Fruit fly (Drosophila melanogaster): ENCODE results near the gene CG31251.
A peak's percentile ranks its signal among the peaks of the same experiment; 100 is the strongest.

Gene CG31251

dm6 chr3R:17700488-17701130 lies 15.9 kb upstream of the CG31251 start (continued):
- TF ChIP-seq CG11504 (tag; optimal IDR thresholded peaks at IDR 0.05) (peak; percentile 98), CG8478 (optimal IDR thresholded peaks at IDR 0.05) (no peak), CG6765 (GFP tag; optimal IDR thresholded peaks at IDR 0.05) (peak; percentile 99), CG11723 (GFP tag; optimal IDR thresholded peaks at IDR 0.05) (peak; percentile 96), ewg (GFP tag; optimal IDR thresholded peaks at IDR 0.05) (peak; percentile 94), kah (GFP tag; optimal IDR thresholded peaks at IDR 0.05) (peak; percentile 96), Sox102F (GFP tag; optimal IDR thresholded peaks at IDR 0.05) (peak; percentile 99), ab (GFP tag; optimal IDR thresholded peaks at IDR 0.05) (peak; percentile 43), CG11695 (GFP tag; IDR thresholded peaks at IDR 0.05) (peak; percentile 99), CrebB (tag; optimal IDR thresholded peaks at IDR 0.05) (peak; percentile 96), CG14441 (GFP tag; IDR thresholded peaks at IDR 0.05) (peak; percentile 98), GATAe (GFP tag; conservative IDR thresholded peaks at IDR 0.05) (peak; percentile 92), bowl (GFP tag; IDR thresholded peaks at IDR 0.05) (peak; percentile 97), oc (tag; optimal IDR thresholded peaks at IDR 0.05) (peak; percentile 98), CG15514 (GFP tag; optimal IDR thresholded peaks at IDR 0.05) (peak; percentile 94), hbn (GFP tag; IDR thresholded peaks at IDR 0.05; ENCODE audit: partially characterized antibody) (no peak; the same call in 1 of the 2 replicates), rib (GFP tag; IDR thresholded peaks at IDR 0.05) (peak; percentile 88), stwl (tag; optimal IDR thresholded peaks at IDR 0.05) (no peak), pros (GFP tag; optimal IDR thresholded peaks at IDR 0.05) (peak; percentile 97), CG34422 (GFP tag; IDR thresholded peaks at IDR 0.05) (peak; percentile 98), cwo (GFP tag; optimal IDR thresholded peaks at IDR 0.05) (peak; percentile 98), CG10462 (GFP tag; optimal IDR thresholded peaks at IDR 0.05) (peak; percentile 92), Dad (GFP tag; optimal IDR thresholded peaks at IDR 0.05) (peak; percentile 53), sens-2 (GFP tag; IDR thresholded peaks at IDR 0.05) (peak; percentile 91), crc (GFP tag; optimal IDR thresholded peaks at IDR 0.05) (peak; percentile 73), B-H2 (GFP tag; optimal IDR thresholded peaks at IDR 0.05) (peak; percentile 99), CG1024 (GFP tag; IDR thresholded peaks at IDR 0.05) (peak; percentile 85), CG14965 (GFP tag; optimal IDR thresholded peaks at IDR 0.05; ENCODE audit: borderline replicate concordance) (no peak), tna (GFP tag; IDR thresholded peaks at IDR 0.05; ENCODE audit: partially characterized antibody) (peak; percentile 28; the same call in 1 of the 2 replicates), crol (GFP tag; IDR thresholded peaks at IDR 0.05) (peak; percentile 99), Nf-YA (GFP tag; IDR thresholded peaks at IDR 0.05) (peak; percentile 95), emc (GFP tag; optimal IDR thresholded peaks at IDR 0.05) (peak; percentile 42), CG10267 (tag; optimal IDR thresholded peaks at IDR 0.05) (peak; percentile 97), Dp (GFP tag; optimal IDR thresholded peaks at IDR 0.05) (peak; percentile 26), Jarid2 (GFP tag; optimal IDR thresholded peaks at IDR 0.05) (peak; percentile 90), CG7556 (GFP tag; optimal IDR thresholded peaks at IDR 0.05) (peak; percentile 100), CG11456 (GFP tag; IDR thresholded peaks at IDR 0.05) (peak; percentile 96), CG6854 (GFP tag; optimal IDR thresholded peaks at IDR 0.05) (peak; percentile 98), Poxn (GFP tag; IDR thresholded peaks at IDR 0.05) (peak; percentile 93), Doc3 (GFP tag; IDR thresholded peaks at IDR 0.05; ENCODE audit: partially characterized antibody) (no peak), pum (GFP tag; optimal IDR thresholded peaks at IDR 0.05) (peak; percentile 63), D19B (GFP tag; optimal IDR thresholded peaks at IDR 0.05) (peak; percentile 96), lab (GFP tag; optimal IDR thresholded peaks at IDR 0.05) (peak; percentile 99), CG18011 (GFP tag; optimal IDR thresholded peaks at IDR 0.05) (peak; percentile 88), CG15269 (tag; optimal IDR thresholded peaks at IDR 0.05) (peak; percentile 99), Oli (tag; optimal IDR thresholded peaks at IDR 0.05) (peak; percentile 99), CG2889 (GFP tag; IDR thresholded peaks at IDR 0.05) (peak; percentile 97), Dbx (GFP tag; IDR thresholded peaks at IDR 0.05) (peak; percentile 99), ato (GFP tag; IDR thresholded peaks at IDR 0.05; ENCODE audit: partially characterized antibody) (no peak)
